Worm (Caenorhabditis elegans) whole organism, young adult: ENCODE measurements around the gene C52A11.3.

Source experiments
- C06A6.2 ChIP-seq: fragments of 200-800 bp; sonication (Bioruptor generic); conservative IDR thresholded peaks from 2 replicates; pipeline ENCODE4 v1.3.6; 2022; ENCODE audit warnings: missing genetic modification characterization, missing compliant biosample characterization
- C17E4.6 ChIP-seq: fragments of 200-800 bp; sonication (Bioruptor generic); IDR thresholded peaks from 2 replicates; pipeline ENCODE4 v1.3.6; 2022; ENCODE audit warnings: missing genetic modification reagents, missing genetic modification characterization, missing compliant biosample characterization
- F52B5.7 ChIP-seq: sonication (generic microtip); optimal IDR thresholded peaks from 2 replicates; lab custom pipeline; 2016; ENCODE audit warnings: mild to moderate bottlenecking, missing genetic modification characterization, missing compliant biosample characterization
- F55B11.4 ChIP-seq: sonication (generic microtip); optimal IDR thresholded peaks from 2 replicates; lab custom pipeline; 2016; ENCODE audit warnings: missing compliant biosample characterization, missing genetic modification characterization, borderline replicate concordance; ENCODE audit not compliant: insufficient read depth
- F57A8.1 ChIP-seq: fragments of 200-800 bp; sonication (Bioruptor generic); optimal IDR thresholded peaks from 2 replicates; lab custom pipeline; 2018; ENCODE audit warnings: mild to moderate bottlenecking, missing genetic modification characterization, moderate library complexity, missing compliant biosample characterization
- Y53F4B.3 ChIP-seq: fragments of 200-800 bp; sonication (Bioruptor generic); IDR thresholded peaks from 2 replicates; pipeline ENCODE4 v1.3.6; 2022; ENCODE audit warnings: missing genetic modification reagents, missing genetic modification characterization, missing compliant biosample characterization
- ZK185.1 ChIP-seq: sonication (generic microtip); optimal IDR thresholded peaks from 2 replicates; lab custom pipeline; 2016; ENCODE audit warnings: mild to moderate bottlenecking, missing genetic modification characterization, missing compliant biosample characterization; ENCODE audit not compliant: poor library complexity, severe bottlenecking
- ama-1 ChIP-seq, 3 experiments: fragments of 150-350 bp in 1 of 3; sonication (generic microtip) in 2 of 3; optimal IDR thresholded peaks; 2 replicates each; lab custom pipeline; 2014 to 2018; ENCODE audit warnings: missing biosample characterization in 2 of 3, missing genetic modification characterization in 2 of 3, missing genetic modification reagents in 2 of 3
- aptf-3 ChIP-seq: fragments of 200-800 bp; sonication (Bioruptor generic); IDR thresholded peaks from 2 replicates; pipeline ENCODE4 v1.3.6; 2022; ENCODE audit warnings: missing genetic modification characterization, missing compliant biosample characterization
- attf-3 ChIP-seq: fragments of 200-800 bp; sonication (Bioruptor generic); conservative IDR thresholded peaks from 2 replicates; pipeline ENCODE4 v1.3.6; 2022; ENCODE audit warnings: missing genetic modification reagents, missing genetic modification characterization, missing compliant biosample characterization
- attf-6 ChIP-seq: fragments of 200-800 bp; sonication (Bioruptor generic); IDR thresholded peaks from 2 replicates; pipeline ENCODE4 v1.3.6; 2022; ENCODE audit warnings: missing genetic modification reagents, missing genetic modification characterization, missing compliant biosample characterization
- ceh-79 ChIP-seq: sonication (generic microtip); optimal IDR thresholded peaks from 2 replicates; lab custom pipeline; 2017; ENCODE audit warnings: mild to moderate bottlenecking, missing genetic modification characterization, missing compliant biosample characterization
- ceh-91 ChIP-seq: fragments of 200-800 bp; sonication (Bioruptor generic); IDR thresholded peaks from 2 replicates; pipeline ENCODE4 v1.3.6; 2022; ENCODE audit warnings: missing genetic modification reagents, missing genetic modification characterization, missing compliant biosample characterization
- dpff-1 ChIP-seq: sonication (generic microtip); optimal IDR thresholded peaks from 2 replicates; lab custom pipeline; 2017; ENCODE audit warnings: mild to moderate bottlenecking, missing genetic modification characterization, missing compliant biosample characterization
- egl-18 ChIP-seq: fragments of 200-800 bp; sonication (Bioruptor generic); IDR thresholded peaks from 2 replicates; pipeline ENCODE4 v1.3.6; 2022; ENCODE audit warnings: missing genetic modification reagents, missing genetic modification characterization, missing compliant biosample characterization
- egrh-3 ChIP-seq: fragments of 200-800 bp; sonication (Bioruptor generic); IDR thresholded peaks from 2 replicates; pipeline ENCODE4 v1.3.6; 2022; ENCODE audit warnings: missing genetic modification reagents, missing genetic modification characterization, missing compliant biosample characterization
- gei-17 ChIP-seq: fragments of 200-800 bp; sonication (Bioruptor generic); optimal IDR thresholded peaks from 2 replicates; lab custom pipeline; 2018; ENCODE audit warnings: mild to moderate bottlenecking, missing genetic modification characterization, missing compliant biosample characterization
- hmg-1.2 ChIP-seq: fragments of 200-800 bp; sonication (Bioruptor generic); IDR thresholded peaks from 2 replicates; pipeline ENCODE4 v1.3.6; 2022; ENCODE audit warnings: missing genetic modification reagents, missing genetic modification characterization, missing compliant biosample characterization
- hmg-20 ChIP-seq: fragments of 200-800 bp; sonication (Bioruptor generic); IDR thresholded peaks from 2 replicates; pipeline ENCODE4 v1.3.6; 2022; ENCODE audit warnings: missing genetic modification reagents, missing genetic modification characterization, missing compliant biosample characterization
- hrde-1 ChIP-seq: sonication (generic microtip); optimal IDR thresholded peaks from 2 replicates; lab custom pipeline; 2016; ENCODE audit warnings: missing genetic modification characterization, mild to moderate bottlenecking, missing compliant biosample characterization, moderate library complexity, missing genotype, missing genetic modification reagents, borderline replicate concordance
- lag-1 ChIP-seq: fragments of 200-800 bp; sonication (Bioruptor generic); IDR thresholded peaks from 2 replicates; pipeline ENCODE4 v1.3.6; 2022; ENCODE audit warnings: missing genetic modification reagents, missing genetic modification characterization, missing compliant biosample characterization
- let-526 ChIP-seq: fragments of 200-800 bp; sonication (Bioruptor generic); IDR thresholded peaks from 2 replicates; pipeline ENCODE4 v1.3.6; 2022; ENCODE audit warnings: missing genetic modification reagents, missing genetic modification characterization, missing compliant biosample characterization
- lir-1 ChIP-seq: fragments of 200-800 bp; sonication (Bioruptor generic); conservative IDR thresholded peaks from 2 replicates; pipeline ENCODE4 v1.3.6; 2022; ENCODE audit warnings: missing genetic modification reagents, missing genetic modification characterization, missing compliant biosample characterization
- madf-10 ChIP-seq: sonication (generic microtip); optimal IDR thresholded peaks from 2 replicates; lab custom pipeline; 2016; ENCODE audit warnings: mild to moderate bottlenecking, missing genetic modification characterization, missing compliant biosample characterization
- madf-3 ChIP-seq: fragments of 200-800 bp; sonication (Bioruptor generic); IDR thresholded peaks from 2 replicates; pipeline ENCODE4 v1.3.6; 2022; ENCODE audit warnings: missing genetic modification reagents, missing genetic modification characterization, missing compliant biosample characterization
- madf-6 ChIP-seq: fragments of 200-800 bp; sonication (Bioruptor generic); IDR thresholded peaks from 2 replicates; pipeline ENCODE4 v1.3.6; 2022; ENCODE audit warnings: missing genetic modification reagents, missing genetic modification characterization, missing compliant biosample characterization
- nfya-1 ChIP-seq: sonication (generic microtip); optimal IDR thresholded peaks from 2 replicates; lab custom pipeline; 2017; ENCODE audit warnings: antibody characterized with exemption, missing compliant biosample characterization, missing genetic modification characterization, borderline replicate concordance; ENCODE audit not compliant: insufficient read depth
- nfyb-1 ChIP-seq: fragments of 200-800 bp; sonication (Bioruptor generic); IDR thresholded peaks from 2 replicates; pipeline ENCODE4 v1.3.6; 2022; ENCODE audit warnings: missing genetic modification reagents, missing genetic modification characterization, missing compliant biosample characterization
- nhr-80 ChIP-seq: sonication (generic microtip); optimal IDR thresholded peaks from 2 replicates; lab custom pipeline; 2016; ENCODE audit warnings: missing genetic modification characterization, missing compliant biosample characterization
- rec-8 ChIP-seq, 2 experiments: sonication (generic microtip); optimal IDR thresholded peaks; 2 replicates each; lab custom pipeline; 2016; ENCODE audit warnings: mild to moderate bottlenecking in 2 of 2, missing genetic modification characterization in 2 of 2, missing genetic modification reagents in 2 of 2, missing genotype in 2 of 2, missing biosample characterization in 1 of 2, missing compliant biosample characterization in 1 of 2, moderate library complexity in 1 of 2
- snpc-4 ChIP-seq, 5 experiments: fragments of 150-350 bp in 1 of 5; sonication (generic microtip) in 4 of 5; optimal IDR thresholded peaks; 2 replicates each; lab custom pipeline; 2014 to 2018; ENCODE audit warnings: missing genetic modification characterization in 5 of 5, missing biosample characterization in 3 of 5, antibody characterized with exemption in 2 of 5, mild to moderate bottlenecking in 2 of 5, missing compliant biosample characterization in 2 of 5, missing genotype in 2 of 5, moderate library complexity in 2 of 5, missing genetic modification reagents in 1 of 5
- tbp1 ChIP-seq: fragments of 200-800 bp; sonication (Bioruptor generic); optimal IDR thresholded peaks from 2 replicates; lab custom pipeline; 2018; ENCODE audit warnings: mild to moderate bottlenecking, missing genetic modification characterization, missing compliant biosample characterization
- tbx-9 ChIP-seq: sonication (generic microtip); optimal IDR thresholded peaks from 2 replicates; lab custom pipeline; 2016; ENCODE audit warnings: borderline replicate concordance, missing genetic modification characterization, inconsistent platforms, missing compliant biosample characterization
- unc-130 ChIP-seq: sonication (generic microtip); optimal IDR thresholded peaks from 2 replicates; lab custom pipeline; 2016; ENCODE audit warnings: missing genetic modification reagents, missing genetic modification characterization, missing compliant biosample characterization
- xnd-1 ChIP-seq: sonication (generic microtip); optimal IDR thresholded peaks from 2 replicates; lab custom pipeline; 2016; ENCODE audit warnings: missing genotype, missing genetic modification reagents, missing genetic modification characterization, missing compliant biosample characterization
- ztf-25 ChIP-seq: fragments of 200-800 bp; sonication (Bioruptor generic); IDR thresholded peaks from 2 replicates; pipeline ENCODE4 v1.3.6; 2022; ENCODE audit warnings: missing genetic modification reagents, missing genetic modification characterization, missing compliant biosample characterization
- ztf-28 ChIP-seq: fragments of 200-800 bp; sonication (Bioruptor generic); IDR thresholded peaks from 2 replicates; pipeline ENCODE4 v1.3.6; 2022; ENCODE audit warnings: missing genetic modification reagents, missing genetic modification characterization, missing compliant biosample characterization
- ztf-3 ChIP-seq: fragments of 200-800 bp; sonication (Bioruptor generic); optimal IDR thresholded peaks from 2 replicates; lab custom pipeline; 2018; ENCODE audit warnings: mild to moderate bottlenecking, missing genetic modification characterization, missing compliant biosample characterization
- ztf-6 ChIP-seq: fragments of 200-800 bp; sonication (Bioruptor generic); IDR thresholded peaks from 2 replicates; pipeline ENCODE4 v1.3.6; 2022; ENCODE audit warnings: missing genetic modification reagents, missing genetic modification characterization, missing compliant biosample characterization

C52A11.3 gene

DNA sequence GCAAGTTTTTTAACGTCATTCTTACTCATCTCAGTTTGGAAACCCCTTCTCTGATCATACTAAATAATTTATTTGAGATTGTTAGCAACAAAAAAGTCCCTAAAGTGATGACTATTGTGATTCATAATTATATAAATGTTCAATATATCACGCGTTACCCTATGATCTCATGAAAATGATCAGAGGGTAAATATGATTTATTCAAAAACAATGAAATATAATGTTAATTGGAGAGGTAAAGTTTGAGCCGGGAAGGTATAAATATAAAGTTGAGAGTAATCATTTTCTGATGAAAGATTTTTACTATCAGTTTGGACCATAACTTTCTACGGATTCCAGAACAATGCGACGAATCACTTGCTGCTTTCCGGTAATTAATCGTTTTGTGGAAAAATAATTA, at the start of gene C52A11.3:
TSS of gene C52A11.3 (plus strand) at position 301 of the 400 bp plus-strand sequence.
- no peak for TF ChIP-seq ama-1 (optimal IDR thresholded peaks at IDR 0.05; lab: Kevin White, UChicago)
- TF ChIP-seq ama-1 (GFP tag; optimal IDR thresholded peaks at IDR 0.05; lab: Kevin White, UChicago), result no peak
- no peak for TF ChIP-seq ceh-79
- no peak for TF ChIP-seq attf-6
- no peak for TF ChIP-seq ceh-91
- TF ChIP-seq ztf-25, result no peak
- TF ChIP-seq unc-130 (GFP tag; lab: Kevin White, UChicago), result no peak
- TF ChIP-seq lag-1 (GFP tag; lab: Robert Waterston, UW), result no peak
- no peak for TF ChIP-seq gei-17 (GFP tag; lab: Kevin White, UChicago)
- no peak for TF ChIP-seq madf-10
- no peak for TF ChIP-seq ztf-3 (GFP tag; lab: Kevin White, UChicago)
- TF ChIP-seq xnd-1 (tag; lab: Kevin White, UChicago), result no peak
- no peak for TF ChIP-seq egrh-3 (GFP tag; lab: Robert Waterston, UW)
- TF ChIP-seq snpc-4 (GFP tag; optimal IDR thresholded peaks at IDR 0.05; lab: Kevin White, UChicago), result no peak
- no peak for TF ChIP-seq snpc-4 (tag; optimal IDR thresholded peaks at IDR 0.05; lab: Kevin White, UChicago)
- TF ChIP-seq tbp1 (GFP tag; lab: Kevin White, UChicago), result no peak
- TF ChIP-seq C17E4.6 (GFP tag; lab: Robert Waterston, UW), result no peak
- TF ChIP-seq lir-1 (GFP tag; lab: Robert Waterston, UW), result no peak
- TF ChIP-seq nfyb-1 (GFP tag; lab: Robert Waterston, UW), result no peak

DNA sequence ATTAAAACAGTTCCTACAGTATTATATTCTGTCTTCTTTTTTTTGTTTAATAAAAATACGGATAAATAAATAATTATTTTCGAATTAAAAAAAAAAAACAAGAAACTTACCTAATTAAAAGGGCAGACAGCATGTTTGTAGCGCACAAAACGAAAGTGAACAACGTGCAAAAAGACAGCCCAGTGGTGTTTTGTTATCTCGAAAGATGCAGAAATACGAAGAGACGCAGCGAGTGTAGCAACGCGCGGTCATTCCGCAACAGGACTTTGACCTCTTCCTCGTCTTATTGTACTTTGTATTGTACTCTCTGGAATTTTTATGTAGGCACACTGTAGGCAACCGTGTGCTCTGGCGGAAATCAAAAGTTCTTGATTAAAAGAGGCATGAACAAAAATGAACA, 43.5 kb upstream of the C52A11.3 start, which contains the start of gene gbh-1:
TSS of gene gbh-1 (minus strand) at position 149 of the 400 bp plus-strand sequence.
- TF ChIP-seq aptf-3 (no peak), nhr-80 (tag; lab: Kevin White, UChicago) (peak; percentile 26), nfya-1 (no peak), hmg-1.2 (GFP tag; lab: Robert Waterston, UW) (0 out of 2 replicates have a peak, but pooled peaks have one; percentile 8)

DNA sequence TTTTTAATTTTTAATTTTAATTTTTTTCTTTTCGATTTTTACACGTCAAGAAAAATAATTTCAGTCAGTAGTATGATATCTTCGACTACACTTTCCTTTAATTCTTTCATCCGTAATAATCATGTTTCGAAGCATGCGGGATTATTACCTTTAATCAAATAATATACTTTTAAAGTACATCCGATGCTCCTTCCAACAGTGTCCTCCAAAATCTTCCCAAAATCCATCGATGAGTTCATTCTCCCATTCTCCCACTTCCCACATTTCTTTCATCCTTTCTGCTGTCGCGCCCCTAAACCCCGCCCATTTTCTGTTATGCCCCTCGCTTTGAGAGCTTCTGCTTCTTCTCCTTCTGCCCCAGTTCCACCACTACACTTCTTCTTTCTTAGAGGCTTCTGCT, 42.4 kb upstream of the C52A11.3 start, which contains the start of gene lgc-57:
TSS of gene lgc-57 (plus strand) at position 301 of the 400 bp plus-strand sequence.
- TF ChIP-seq tbx-9 (no peak), F57A8.1 (GFP tag; lab: Kevin White, UChicago) (no peak), hmg-20 (GFP tag; lab: Robert Waterston, UW) (no peak), dpff-1 (tag; lab: Kevin White, UChicago) (no peak), xnd-1 (tag; lab: Kevin White, UChicago) (no peak), rec-8 (tag; optimal IDR thresholded peaks at IDR 0.05; lab: Kevin White, UChicago) (no peak), ztf-28 (no peak), F52B5.7 (no peak), ZK185.1 (no peak), madf-3 (GFP tag; lab: Robert Waterston, UW) (no peak), Y53F4B.3 (GFP tag; lab: Robert Waterston, UW) (no peak), madf-6 (GFP tag; lab: Robert Waterston, UW) (no peak), ztf-6 (GFP tag; lab: Robert Waterston, UW) (no peak)

- TF ChIP-seq ZK185.1 (no peak), madf-10 (no peak), attf-6 (no peak), let-526 (GFP tag; lab: Robert Waterston, UW) (no peak), gei-17 (GFP tag; lab: Kevin White, UChicago) (no peak), C06A6.2 (GFP tag; lab: Robert Waterston, UW) (no peak), hrde-1 (no peak), attf-3 (GFP tag; lab: Robert Waterston, UW) (no peak), egl-18 (GFP tag; lab: Robert Waterston, UW) (no peak), nhr-80 (tag; lab: Kevin White, UChicago) (no peak), F55B11.4 (tag; lab: Kevin White, UChicago) (no peak)
Measured at ce11 chrII:10696060-10696459, 41.1 kb upstream of the C52A11.3 start.
